Fruit fly (Drosophila melanogaster) whole organism, embryonic: Measurements from ENCODE around the gene CG2059.

Source experiments
- Adf1 ChIP-seq: fragments of 200-800 bp; sonication (Bioruptor generic); IDR thresholded peaks from 2 replicates; pipeline ENCODE4 v1.3.6; 2022; ENCODE audit warnings: missing biosample characterization, missing genetic modification characterization
- Atf6 ChIP-seq: fragments of 200-800 bp; sonication (Bioruptor generic); IDR thresholded peaks from 2 replicates; pipeline ENCODE4 v1.3.6; 2022; ENCODE audit warnings: missing biosample characterization, missing genetic modification characterization
- Bgb ChIP-seq: fragments of 200-800 bp; sonication (Bioruptor generic); IDR thresholded peaks from 2 replicates; pipeline ENCODE4 v1.3.6; 2022; ENCODE audit warnings: missing biosample characterization, missing genetic modification characterization; ENCODE audit not compliant: partially characterized antibody
- CG12104 ChIP-seq: fragments of 200-800 bp; sonication (Bioruptor generic); optimal IDR thresholded peaks from 3 replicates; lab custom pipeline; 2016; ENCODE audit warnings: missing biosample characterization, missing genetic modification characterization
- CG12236 ChIP-seq: fragments of 200-800 bp; sonication (Bioruptor generic); optimal IDR thresholded peaks from 2 replicates; lab custom pipeline; 2016; ENCODE audit warnings: missing biosample characterization, missing genetic modification characterization
- CG13775 ChIP-seq: fragments of 200-800 bp; sonication (Bioruptor generic); optimal IDR thresholded peaks from 3 replicates; lab custom pipeline; 2017; ENCODE audit warnings: missing biosample characterization, mild to moderate bottlenecking, missing genetic modification characterization
- CG14014 ChIP-seq: fragments of 200-800 bp; sonication (Bioruptor generic); IDR thresholded peaks from 2 replicates; pipeline ENCODE4 v1.3.6; 2022; ENCODE audit warnings: missing biosample characterization, missing genetic modification characterization
- CG15601 ChIP-seq: fragments of 200-800 bp; sonication (Bioruptor generic); optimal IDR thresholded peaks from 3 replicates; lab custom pipeline; 2019; ENCODE audit warnings: missing biosample characterization, mild to moderate bottlenecking, missing genetic modification characterization, moderate library complexity
- CG18764 ChIP-seq: fragments of 200-800 bp; sonication (Bioruptor generic); optimal IDR thresholded peaks from 3 replicates; lab custom pipeline; 2016; ENCODE audit warnings: missing biosample characterization, missing genetic modification characterization
- CG30403 ChIP-seq: fragments of 200-800 bp; sonication (Bioruptor generic); optimal IDR thresholded peaks from 3 replicates; lab custom pipeline; 2016; ENCODE audit warnings: missing biosample characterization, missing genetic modification characterization
- CG3163 ChIP-seq: fragments of 200-800 bp; sonication (Bioruptor generic); optimal IDR thresholded peaks from 3 replicates; lab custom pipeline; 2016; ENCODE audit warnings: missing biosample characterization, missing genetic modification characterization
- CG4730 ChIP-seq: fragments of 200-800 bp; sonication (Bioruptor generic); IDR thresholded peaks from 2 replicates; pipeline ENCODE4 v1.3.6; 2022; ENCODE audit warnings: missing biosample characterization, missing genetic modification characterization
- CG4854 ChIP-seq: fragments of 200-800 bp; sonication (Bioruptor generic); optimal IDR thresholded peaks from 2 replicates; lab custom pipeline; 2016; ENCODE audit warnings: missing biosample characterization, missing genetic modification characterization, inconsistent platforms
- CG5953 ChIP-seq: fragments of 200-800 bp; sonication (Bioruptor generic); IDR thresholded peaks from 2 replicates; pipeline ENCODE4 v1.3.6; 2022; ENCODE audit warnings: missing biosample characterization, missing genetic modification characterization
- CG6683 ChIP-seq: fragments of 200-800 bp; sonication (Bioruptor generic); optimal IDR thresholded peaks from 2 replicates; lab custom pipeline; 2017; ENCODE audit warnings: missing biosample characterization, mild to moderate bottlenecking, missing genetic modification characterization, missing genetic modification reagents
- CG7271 ChIP-seq: fragments of 200-800 bp; sonication (Bioruptor generic); optimal IDR thresholded peaks from 2 replicates; lab custom pipeline; 2018; ENCODE audit warnings: missing biosample characterization, mild to moderate bottlenecking, missing genetic modification characterization, moderate library complexity
- CG8944 ChIP-seq: fragments of 200-800 bp; sonication (Bioruptor generic); optimal IDR thresholded peaks from 3 replicates; lab custom pipeline; 2016; ENCODE audit warnings: missing biosample characterization, missing genetic modification characterization
- Deaf1 ChIP-seq: fragments of 200-800 bp; optimal IDR thresholded peaks from 3 replicates; lab custom pipeline; 2019; ENCODE audit warnings: missing biosample characterization, mild to moderate bottlenecking, missing genetic modification characterization, moderate library complexity
- Dref ChIP-seq: fragments of 200-800 bp; sonication (Bioruptor generic); IDR thresholded peaks from 2 replicates; pipeline ENCODE4 v1.3.6; 2022; ENCODE audit warnings: missing biosample characterization, missing genetic modification characterization
- Gsc ChIP-seq: fragments of 200-800 bp; sonication (Bioruptor generic); IDR thresholded peaks from 2 replicates; pipeline ENCODE4 v1.3.6; 2022; ENCODE audit warnings: missing biosample characterization, missing genetic modification characterization
- H15 ChIP-seq: fragments of 200-800 bp; sonication (Bioruptor generic); IDR thresholded peaks from 3 replicates; pipeline ENCODE4 v1.3.6; 2022; ENCODE audit warnings: missing biosample characterization, missing genetic modification characterization
- Hand ChIP-seq: fragments of 200-800 bp; sonication (Bioruptor generic); optimal IDR thresholded peaks from 2 replicates; lab custom pipeline; 2017; ENCODE audit warnings: mild to moderate bottlenecking, missing biosample characterization, missing genetic modification reagents, missing genetic modification characterization
- Lim3 ChIP-seq: fragments of 200-800 bp; sonication (Bioruptor generic); IDR thresholded peaks from 2 replicates; pipeline ENCODE4 v1.3.6; 2022; ENCODE audit warnings: missing biosample characterization, missing genetic modification characterization
- Neu2 ChIP-seq: fragments of 200-800 bp; sonication (Bioruptor generic); optimal IDR thresholded peaks from 3 replicates; lab custom pipeline; 2016; ENCODE audit warnings: missing biosample characterization, missing genetic modification characterization, borderline replicate concordance
- Optix ChIP-seq: fragments of 200-800 bp; sonication (Bioruptor generic); IDR thresholded peaks from 3 replicates; pipeline ENCODE4 v1.3.6; 2022; ENCODE audit warnings: missing biosample characterization, missing genetic modification characterization
- PHDP ChIP-seq: fragments of 200-800 bp; sonication (Bioruptor generic); optimal IDR thresholded peaks from 3 replicates; lab custom pipeline; 2018; ENCODE audit warnings: missing biosample characterization, mild to moderate bottlenecking, missing genetic modification characterization, moderate library complexity
- Sox100B ChIP-seq: fragments of 200-800 bp; sonication (Bioruptor generic); optimal IDR thresholded peaks from 3 replicates; lab custom pipeline; 2018; ENCODE audit warnings: missing biosample characterization, mild to moderate bottlenecking, missing genetic modification characterization
- Usf ChIP-seq: fragments of 200-800 bp; sonication (Bioruptor generic); optimal IDR thresholded peaks from 2 replicates; lab custom pipeline; 2017; ENCODE audit warnings: missing genotype, missing biosample characterization, missing genetic modification characterization
- crc ChIP-seq: fragments of 200-800 bp; sonication (Bioruptor generic); optimal IDR thresholded peaks from 2 replicates; lab custom pipeline; 2016; ENCODE audit warnings: missing biosample characterization, missing genetic modification characterization
- dati ChIP-seq: fragments of 200-800 bp; sonication (Bioruptor generic); IDR thresholded peaks from 2 replicates; pipeline ENCODE4 v1.3.6; 2022; ENCODE audit warnings: missing biosample characterization, missing genetic modification characterization
- dimm ChIP-seq: fragments of 200-800 bp; sonication (Bioruptor generic); IDR thresholded peaks from 2 replicates; pipeline ENCODE4 v1.3.6; 2022; ENCODE audit warnings: missing biosample characterization, missing genetic modification characterization
- disco-r ChIP-seq: fragments of 200-800 bp; sonication (Bioruptor generic); optimal IDR thresholded peaks from 2 replicates; lab custom pipeline; 2016; ENCODE audit warnings: missing biosample characterization, missing genetic modification characterization
- dm ChIP-seq: fragments of 200-800 bp; sonication (Bioruptor generic); optimal IDR thresholded peaks from 3 replicates; lab custom pipeline; 2016; ENCODE audit warnings: missing biosample characterization, missing genetic modification characterization
- dmrt99B ChIP-seq: fragments of 200-800 bp; sonication (Bioruptor generic); optimal IDR thresholded peaks from 2 replicates; lab custom pipeline; 2018; ENCODE audit warnings: missing biosample characterization, mild to moderate bottlenecking, missing genetic modification characterization, moderate library complexity
- exex ChIP-seq: fragments of 200-800 bp; sonication (Bioruptor generic); optimal IDR thresholded peaks from 4 replicates; lab custom pipeline; 2018; ENCODE audit warnings: missing biosample characterization, mild to moderate bottlenecking, missing genetic modification characterization, moderate library complexity
- hb ChIP-seq: fragments of 200-800 bp; sonication (Bioruptor generic); IDR thresholded peaks from 3 replicates; pipeline ENCODE4 v1.3.6; 2022; ENCODE audit warnings: missing biosample characterization, missing genetic modification characterization; ENCODE audit not compliant: partially characterized antibody
- insv ChIP-seq, 2 experiments: fragments of 200-800 bp; sonication (Bioruptor generic); optimal IDR thresholded peaks; 3 replicates each; lab custom pipeline; 2016 to 2018; ENCODE audit warnings: missing biosample characterization in 2 of 2, missing genetic modification characterization in 2 of 2
- jumu ChIP-seq: fragments of 200-800 bp; sonication (Bioruptor generic); optimal IDR thresholded peaks from 3 replicates; lab custom pipeline; 2016; ENCODE audit warnings: missing biosample characterization, missing genetic modification characterization
- klu ChIP-seq: fragments of 200-800 bp; sonication (Bioruptor generic); IDR thresholded peaks from 2 replicates; pipeline ENCODE4 v1.3.6; 2022; ENCODE audit warnings: missing biosample characterization, missing genetic modification characterization
- lbe ChIP-seq: fragments of 200-800 bp; sonication (Bioruptor generic); optimal IDR thresholded peaks from 2 replicates; lab custom pipeline; 2016; ENCODE audit warnings: missing biosample characterization, mild to moderate bottlenecking, missing genetic modification characterization
- lmd ChIP-seq: fragments of 200-800 bp; sonication (Bioruptor generic); IDR thresholded peaks from 2 replicates; pipeline ENCODE4 v1.3.6; 2022; ENCODE audit warnings: missing biosample characterization, missing genetic modification characterization
- pb ChIP-seq: fragments of 200-800 bp; sonication (Bioruptor generic); optimal IDR thresholded peaks from 3 replicates; lab custom pipeline; 2016; ENCODE audit warnings: missing biosample characterization, missing genetic modification characterization
- peb ChIP-seq: fragments of 200-800 bp; sonication (Bioruptor generic); IDR thresholded peaks from 2 replicates; pipeline ENCODE4 v1.3.6; 2022; ENCODE audit warnings: missing biosample characterization, missing genetic modification characterization
- schlank ChIP-seq: fragments of 200-800 bp; sonication (Bioruptor generic); optimal IDR thresholded peaks from 2 replicates; lab custom pipeline; 2018; ENCODE audit warnings: missing biosample characterization, mild to moderate bottlenecking, missing genetic modification characterization
- sens ChIP-seq: fragments of 200-800 bp; sonication (Bioruptor generic); peaks from one replicate; lab custom pipeline; 2016; ENCODE audit warnings: missing biosample characterization, missing genetic modification characterization
- toy ChIP-seq: fragments of 200-800 bp; sonication (Bioruptor generic); IDR thresholded peaks from 2 replicates; pipeline ENCODE4 v1.3.6; 2022; ENCODE audit warnings: missing biosample characterization, missing genetic modification characterization
- trh ChIP-seq: fragments of 200-800 bp; sonication (Bioruptor generic); optimal IDR thresholded peaks from 2 replicates; lab custom pipeline; 2016; ENCODE audit warnings: missing biosample characterization, missing genetic modification characterization
- vvl ChIP-seq: fragments of 200-800 bp; sonication (Bioruptor generic); IDR thresholded peaks from 2 replicates; pipeline ENCODE4 v1.3.6; 2022; ENCODE audit warnings: missing biosample characterization, missing genetic modification characterization
- wdn ChIP-seq: fragments of 200-800 bp; sonication (Bioruptor generic); IDR thresholded peaks from 2 replicates; pipeline ENCODE4 v1.3.6; 2022; ENCODE audit warnings: missing biosample characterization, missing genetic modification characterization
- zfh2 ChIP-seq: fragments of 200-800 bp; sonication (Bioruptor generic); optimal IDR thresholded peaks from 2 replicates; lab custom pipeline; 2016; ENCODE audit warnings: missing biosample characterization, missing genetic modification characterization

Gene CG2059

DNA sequence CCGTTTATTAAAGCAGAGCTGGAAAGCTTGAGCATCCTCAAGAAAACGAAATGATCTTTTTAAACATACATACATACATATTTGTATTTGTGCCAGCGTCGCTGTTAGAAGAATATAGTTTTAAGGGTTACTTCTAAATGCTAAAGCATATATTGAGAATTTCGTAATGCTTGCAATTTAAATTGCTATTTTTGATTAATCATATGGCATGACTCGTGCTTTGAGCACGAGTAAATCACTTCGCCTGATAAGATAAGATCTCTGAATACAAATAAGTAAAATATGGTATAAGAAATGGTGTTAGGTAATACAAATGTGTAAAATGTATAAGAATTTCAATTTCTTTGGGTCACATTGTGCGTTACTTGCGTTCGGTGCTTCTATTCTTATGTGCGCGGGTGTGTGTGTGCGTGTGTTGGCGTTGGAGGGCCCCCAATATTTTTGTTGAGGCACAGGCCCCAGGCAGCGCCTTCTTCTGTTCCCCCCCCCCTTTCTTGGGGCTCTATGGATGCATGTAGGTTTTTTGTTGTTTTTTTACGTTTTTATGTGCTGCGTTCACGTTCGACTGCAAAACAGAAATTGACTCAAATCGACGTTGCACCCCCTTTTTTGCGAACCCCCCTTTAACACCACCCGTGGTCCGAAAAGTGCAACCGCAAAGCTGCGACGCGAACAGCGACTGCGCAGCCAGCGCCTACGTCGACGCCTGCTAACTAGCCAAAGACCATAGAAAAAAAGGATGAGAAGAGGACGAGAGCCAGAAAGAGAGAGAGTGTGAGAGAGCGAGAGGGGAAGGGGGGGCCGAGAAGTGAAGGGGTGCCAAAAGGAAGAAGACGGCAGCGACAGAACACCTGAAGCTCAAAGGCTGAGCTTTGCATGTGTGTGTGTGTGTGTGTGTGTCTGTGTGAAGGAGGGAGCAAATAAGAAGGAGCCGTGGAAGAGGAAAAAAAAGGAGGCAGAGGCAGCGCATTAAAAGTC lies 15.5 kb downstream of the CG2059 start (continued):
- peak; percentile 45 for TF ChIP-seq CG12236 (GFP tag; lab: Kevin White, UChicago)
- TF ChIP-seq Adf1 = peak; percentile 60
- peak; percentile 50 for TF ChIP-seq CG13775 (GFP tag; lab: Kevin White, UChicago)
- TF ChIP-seq H15 (GFP tag; lab: Robert Waterston, UW) = peak; percentile 36; the same call in 1 of the 3 replicates
- no peak for TF ChIP-seq zfh2 (GFP tag; lab: Kevin White, UChicago)
- TF ChIP-seq klu = no peak
- no peak for TF ChIP-seq dati (GFP tag; lab: Robert Waterston, UW)
- peak; percentile 26 for TF ChIP-seq exex (tag; lab: Kevin White, UChicago)
- TF ChIP-seq dmrt99B (tag; lab: Kevin White, UChicago) = peak; percentile 76
- TF ChIP-seq CG8944 = no peak
- TF ChIP-seq sens (GFP tag; lab: Kevin White, UChicago) = peak; percentile 95
- no peak for TF ChIP-seq Lim3 (GFP tag; lab: Robert Waterston, UW)
- no peak for TF ChIP-seq Bgb
- TF ChIP-seq lbe (GFP tag; lab: Kevin White, UChicago) = no peak
- no peak for TF ChIP-seq schlank (tag; lab: Kevin White, UChicago)
- TF ChIP-seq CG7271 (tag; lab: Kevin White, UChicago) = no peak
- TF ChIP-seq CG3163 = no peak
- no peak for TF ChIP-seq trh
- TF ChIP-seq Usf (GFP tag; lab: Kevin White, UChicago) = peak; percentile 13
- TF ChIP-seq Hand (GFP tag; lab: Kevin White, UChicago) = no peak
- peak; percentile 79 for TF ChIP-seq CG30403 (GFP tag; lab: Kevin White, UChicago)
- TF ChIP-seq CG5953 (GFP tag; lab: Robert Waterston, UW) = peak; percentile 38; the same call in 1 of the 2 replicates
- TF ChIP-seq peb = no peak
- no peak for TF ChIP-seq Deaf1 (tag; lab: Kevin White, UChicago)
- TF ChIP-seq jumu (GFP tag; lab: Kevin White, UChicago) = no peak
- TF ChIP-seq hb = no peak
- no peak for TF ChIP-seq CG14014 (GFP tag; lab: Robert Waterston, UW)
- peak; percentile 65 for TF ChIP-seq CG12104 (GFP tag; lab: Kevin White, UChicago)
- TF ChIP-seq Atf6 (GFP tag; lab: Robert Waterston, UW) = no peak
- peak; percentile 91 for TF ChIP-seq Sox100B
- TF ChIP-seq pb = no peak
- TF ChIP-seq PHDP (tag; lab: Kevin White, UChicago) = no peak
- TF ChIP-seq CG6683 (GFP tag; lab: Kevin White, UChicago) = no peak
- TF ChIP-seq vvl (GFP tag; lab: Robert Waterston, UW) = peak; percentile 61
- no peak for TF ChIP-seq disco-r (GFP tag; lab: Kevin White, UChicago)
- TF ChIP-seq toy (GFP tag; lab: Robert Waterston, UW) = no peak
- TF ChIP-seq CG4854 (GFP tag; lab: Kevin White, UChicago) = no peak
- TF ChIP-seq wdn (GFP tag; lab: Robert Waterston, UW) = 0 out of 2 replicates have a peak, but pooled peaks have one; percentile 13
- TF ChIP-seq CG4730 (GFP tag; lab: Robert Waterston, UW) = peak; percentile 35; the same call in 1 of the 2 replicates
- no peak for TF ChIP-seq Gsc (GFP tag; lab: Robert Waterston, UW)
- TF ChIP-seq dm = no peak
- peak; percentile 57 for TF ChIP-seq CG15601
- peak; percentile 71 for TF ChIP-seq Optix (GFP tag; lab: Robert Waterston, UW)
- TF ChIP-seq Dref = no peak
- peak; percentile 24; the same call in 1 of the 2 replicates for TF ChIP-seq lmd
- no peak for TF ChIP-seq Neu2
- no peak for TF ChIP-seq CG18764 (GFP tag; lab: Kevin White, UChicago)
- TF ChIP-seq dimm = no peak
- no peak for TF ChIP-seq crc (GFP tag; lab: Kevin White, UChicago)
- no peak for TF ChIP-seq insv (GFP tag; optimal IDR thresholded peaks at IDR 0.05; lab: Kevin White, UChicago)
